Worm (Caenorhabditis elegans) whole organism, L4 larva: ENCODE data around the gene C17C3.3.

Experiments used
- Y5F2A.4 ChIP-seq: fragments of 200-800 bp; sonication (Bioruptor generic); optimal IDR thresholded peaks from 2 replicates; lab custom pipeline; 2018; ENCODE audit warnings: mild to moderate bottlenecking, missing genetic modification characterization, missing compliant biosample characterization
- Y75B8A.6 ChIP-seq: fragments of 200-800 bp; sonication (Bioruptor generic); IDR thresholded peaks from 2 replicates; pipeline ENCODE4 v1.3.6; 2022; ENCODE audit warnings: missing genetic modification reagents, missing genetic modification characterization, missing compliant biosample characterization
- aha-1 ChIP-seq: fragments of 150-350 bp; peaks from one replicate; lab custom pipeline; 2014; ENCODE audit warnings: missing biosample characterization, missing genetic modification characterization
- ama-1 ChIP-seq: fragments of 150-350 bp; optimal IDR thresholded peaks from 2 replicates; lab custom pipeline; 2014; ENCODE audit warnings: inconsistent platforms, mixed read lengths
- ceh-28 ChIP-seq: fragments of 150-350 bp; optimal IDR thresholded peaks from 2 replicates; lab custom pipeline; 2014; ENCODE audit warnings: missing biosample characterization, missing genetic modification reagents, missing genetic modification characterization
- ceh-44 ChIP-seq: fragments of 200-800 bp; sonication (Bioruptor generic); IDR thresholded peaks from 2 replicates; pipeline ENCODE4 v1.3.6; 2022; ENCODE audit warnings: missing genetic modification reagents, missing genetic modification characterization, missing compliant biosample characterization
- ces-1 ChIP-seq: fragments of 150-350 bp; sonication (generic microtip); optimal IDR thresholded peaks from 4 replicates; lab custom pipeline; 2014; ENCODE audit warnings: missing biosample characterization, missing genetic modification reagents, missing genetic modification characterization
- cey-2 ChIP-seq: sonication (generic microtip); optimal IDR thresholded peaks from 3 replicates; lab custom pipeline; 2017; ENCODE audit warnings: missing genetic modification characterization, mild to moderate bottlenecking, missing compliant biosample characterization, antibody characterized with exemption, borderline replicate concordance; ENCODE audit not compliant: insufficient read depth
- ctbp-1 ChIP-seq: fragments of 200-800 bp; sonication (Bioruptor generic); IDR thresholded peaks from 2 replicates; pipeline ENCODE4 v1.3.6; 2022; ENCODE audit warnings: missing genetic modification reagents, missing genetic modification characterization, missing compliant biosample characterization
- daf-16 ChIP-seq, 3 experiments: sonication (generic microtip); optimal IDR thresholded peaks; 2 replicates each; lab custom pipeline; 2016 to 2017; ENCODE audit warnings: missing genetic modification characterization in 3 of 3, missing genetic modification reagents in 3 of 3, mild to moderate bottlenecking in 2 of 3, missing compliant biosample characterization in 2 of 3, missing biosample characterization in 1 of 3, moderate library complexity in 1 of 3
- dmd-6 ChIP-seq: fragments of 200-800 bp; sonication (Bioruptor generic); IDR thresholded peaks from 2 replicates; pipeline ENCODE4 v1.3.6; 2022; ENCODE audit warnings: missing genetic modification reagents, missing genetic modification characterization, missing compliant biosample characterization
- dve-1 ChIP-seq: sonication (generic microtip); optimal IDR thresholded peaks from 2 replicates; lab custom pipeline; 2017; ENCODE audit warnings: antibody characterized with exemption, mild to moderate bottlenecking, missing genetic modification characterization, missing compliant biosample characterization; ENCODE audit not compliant: insufficient read depth
- egl-43 ChIP-seq: fragments of 200-800 bp; sonication (Bioruptor generic); IDR thresholded peaks from 2 replicates; pipeline ENCODE4 v1.3.6; 2022; ENCODE audit warnings: missing genetic modification reagents, missing genetic modification characterization, missing compliant biosample characterization
- fkh-10 ChIP-seq: fragments of 150-350 bp; optimal IDR thresholded peaks from 2 replicates; lab custom pipeline; 2014; ENCODE audit warnings: missing biosample characterization, missing genetic modification reagents, missing genetic modification characterization
- fos-1 ChIP-seq: fragments of 150-350 bp; optimal IDR thresholded peaks from 2 replicates; lab custom pipeline; 2014; ENCODE audit warnings: missing biosample characterization, missing genetic modification characterization
- hlh-11 ChIP-seq: fragments of 200-800 bp; sonication (Bioruptor generic); optimal IDR thresholded peaks from 2 replicates; lab custom pipeline; 2018; ENCODE audit warnings: mild to moderate bottlenecking, missing genetic modification characterization, missing compliant biosample characterization
- hlh-30 ChIP-seq: sonication (generic microtip); optimal IDR thresholded peaks from 2 replicates; lab custom pipeline; 2017; ENCODE audit warnings: antibody characterized with exemption, mild to moderate bottlenecking, missing genetic modification characterization, missing compliant biosample characterization; ENCODE audit not compliant: insufficient read depth
- lin-15B ChIP-seq: fragments of 150-350 bp; sonication (generic microtip); optimal IDR thresholded peaks from 3 replicates; lab custom pipeline; 2014; ENCODE audit warnings: missing biosample characterization, missing genetic modification characterization
- lin-39 ChIP-seq: fragments of 150-350 bp; optimal IDR thresholded peaks from 2 replicates; lab custom pipeline; 2014; ENCODE audit warnings: missing biosample characterization, missing genetic modification reagents, missing genetic modification characterization
- lsy-2 ChIP-seq, 2 experiments: fragments of 150-350 bp in 1 of 2; sonication (generic microtip) in 1 of 2; optimal IDR thresholded peaks; 2 replicates each; lab custom pipeline; 2014 to 2017; ENCODE audit warnings: missing biosample characterization in 2 of 2, missing genetic modification characterization in 2 of 2
- madf-5 ChIP-seq, 2 experiments: fragments of 200-800 bp; sonication (Bioruptor generic); IDR thresholded peaks; 2 replicates each; pipeline ENCODE4 v1.3.6; 2022; ENCODE audit warnings: missing compliant biosample characterization in 2 of 2, missing genetic modification characterization in 2 of 2
- mdl-1 ChIP-seq, 2 experiments: fragments of 150-350 bp in 1 of 2; sonication (generic microtip) in 1 of 2; optimal IDR thresholded peaks; 2 replicates each; lab custom pipeline; 2014 to 2017; ENCODE audit warnings: missing biosample characterization in 2 of 2, missing genetic modification characterization in 2 of 2
- mdt-29 ChIP-seq: fragments of 200-800 bp; sonication (Bioruptor generic); IDR thresholded peaks from 2 replicates; pipeline ENCODE4 v1.3.6; 2022; ENCODE audit warnings: missing genetic modification reagents, missing genetic modification characterization, missing compliant biosample characterization
- mep-1 ChIP-seq: fragments of 150-350 bp; sonication (generic microtip); optimal IDR thresholded peaks from 3 replicates; lab custom pipeline; 2014; ENCODE audit warnings: missing biosample characterization, missing genetic modification characterization
- mxl-3 ChIP-seq: fragments of 200-800 bp; sonication (Bioruptor generic); optimal IDR thresholded peaks from 2 replicates; lab custom pipeline; 2018; ENCODE audit warnings: mild to moderate bottlenecking, missing genetic modification characterization, missing compliant biosample characterization
- nhr-10 ChIP-seq: fragments of 150-350 bp; optimal IDR thresholded peaks from 2 replicates; lab custom pipeline; 2014; ENCODE audit warnings: missing biosample characterization, missing genetic modification characterization
- nhr-102 ChIP-seq: sonication (generic microtip); optimal IDR thresholded peaks from 2 replicates; lab custom pipeline; 2016; ENCODE audit warnings: mild to moderate bottlenecking, missing genetic modification characterization, moderate library complexity, missing compliant biosample characterization
- nhr-111 ChIP-seq: fragments of 200-800 bp; sonication (Bioruptor generic); optimal IDR thresholded peaks from 2 replicates; lab custom pipeline; 2018; ENCODE audit warnings: mild to moderate bottlenecking, missing genetic modification characterization, missing compliant biosample characterization
- nhr-237 ChIP-seq: sonication (generic microtip); optimal IDR thresholded peaks from 2 replicates; lab custom pipeline; 2017; ENCODE audit warnings: missing biosample characterization, missing genetic modification characterization
- nhr-28 ChIP-seq: fragments of 150-350 bp; optimal IDR thresholded peaks from 2 replicates; lab custom pipeline; 2014; ENCODE audit warnings: missing biosample characterization, missing genetic modification characterization
- nhr-48 ChIP-seq: sonication (generic microtip); optimal IDR thresholded peaks from 2 replicates; lab custom pipeline; 2016; ENCODE audit warnings: mild to moderate bottlenecking, missing genetic modification characterization, missing compliant biosample characterization
- nhr-6 ChIP-seq: fragments of 150-350 bp; optimal IDR thresholded peaks from 2 replicates; lab custom pipeline; 2014; ENCODE audit warnings: missing biosample characterization, missing genetic modification characterization
- nhr-76 ChIP-seq: fragments of 150-350 bp; optimal IDR thresholded peaks from 2 replicates; lab custom pipeline; 2014; ENCODE audit warnings: missing biosample characterization, missing genetic modification characterization
- nhr-77 ChIP-seq: fragments of 150-350 bp; optimal IDR thresholded peaks from 2 replicates; lab custom pipeline; 2014; ENCODE audit warnings: missing biosample characterization, missing genetic modification characterization
- php-3 ChIP-seq: fragments of 200-800 bp; sonication (Bioruptor generic); IDR thresholded peaks from 2 replicates; pipeline ENCODE4 v1.3.6; 2022; ENCODE audit warnings: missing genetic modification reagents, missing genetic modification characterization, missing compliant biosample characterization
- pqm-1 ChIP-seq: sonication (generic microtip); optimal IDR thresholded peaks from 2 replicates; lab custom pipeline; 2017; ENCODE audit warnings: missing biosample characterization, missing genetic modification characterization
- snpc-1.2 ChIP-seq: fragments of 200-800 bp; sonication (Bioruptor generic); IDR thresholded peaks from 2 replicates; pipeline ENCODE4 v1.3.6; 2022; ENCODE audit warnings: missing genetic modification reagents, missing genetic modification characterization, missing compliant biosample characterization
- tra-1 ChIP-seq: fragments of 200-800 bp; sonication (Bioruptor generic); IDR thresholded peaks from 2 replicates; pipeline ENCODE4 v1.3.6; 2022; ENCODE audit warnings: missing genetic modification reagents, missing genetic modification characterization, missing compliant biosample characterization
- unc-62 ChIP-seq, 3 experiments: fragments of 150-350 bp in 1 of 3; sonication (generic microtip); optimal IDR thresholded peaks in 2 of 3; peaks in 1 of 3; 1 replicate in 1 of 3; 2 replicates in 2 of 3; lab custom pipeline; 2014 to 2017; ENCODE audit warnings: missing biosample characterization in 3 of 3, missing genetic modification characterization in 3 of 3, missing genetic modification reagents in 3 of 3, missing genotype in 1 of 3
- zag-1 ChIP-seq: fragments of 150-350 bp; optimal IDR thresholded peaks from 2 replicates; lab custom pipeline; 2014; ENCODE audit warnings: missing biosample characterization, missing genetic modification characterization
- ztf-11 ChIP-seq: fragments of 150-350 bp; optimal IDR thresholded peaks from 2 replicates; lab custom pipeline; 2014; ENCODE audit warnings: missing biosample characterization, missing genetic modification characterization

C17C3.3 gene

DNA sequence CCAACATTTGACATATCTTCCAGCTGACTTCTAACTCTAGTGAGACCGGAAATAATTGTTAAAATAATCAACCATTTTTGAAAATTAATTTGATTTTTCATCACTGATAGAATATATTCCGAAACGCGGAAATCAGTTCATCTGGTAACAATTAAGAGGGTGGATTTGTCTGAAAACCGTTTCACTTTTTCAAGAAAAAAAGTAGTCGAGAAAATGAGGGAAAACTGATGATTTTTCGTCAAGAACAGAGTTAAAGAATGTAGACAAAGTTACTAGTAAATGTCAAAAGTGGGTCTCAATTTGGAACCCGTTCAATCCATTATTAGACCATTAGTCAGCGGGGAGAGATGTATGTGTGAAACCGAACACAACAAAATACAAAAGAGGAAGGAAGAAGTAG, 41.7 kb downstream of the C17C3.3 start, which contains the start of gene C17G10.6 (continued):
- TF ChIP-seq mdt-29 (GFP tag; lab: Robert Waterston, UW), result no peak

DNA sequence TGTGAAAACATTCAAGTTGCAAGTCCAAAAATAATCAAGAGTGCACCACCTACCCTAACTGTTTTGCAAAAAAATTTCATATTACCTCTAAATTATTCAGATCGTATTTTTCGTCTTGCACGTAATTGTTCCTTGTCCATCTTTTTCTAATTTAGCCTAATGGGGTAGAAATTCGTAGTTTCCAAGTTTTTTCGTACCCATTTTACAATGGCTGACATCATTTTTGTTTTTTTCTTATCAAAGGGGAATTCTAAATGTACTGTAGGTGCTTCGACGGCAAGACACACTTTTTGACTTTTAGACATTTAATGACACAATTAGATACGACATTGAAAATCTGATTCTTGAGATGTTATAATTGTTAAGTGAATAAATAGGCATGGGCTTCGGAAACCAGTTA, 42.9 kb downstream of the C17C3.3 start:
- no peak for TF ChIP-seq Y75B8A.6 (GFP tag; lab: Robert Waterston, UW)
- TF ChIP-seq nhr-111, result no peak
- no peak for TF ChIP-seq fos-1 (tag; lab: Kevin White, UChicago)
- no peak for TF ChIP-seq egl-43 (GFP tag; lab: Robert Waterston, UW)
- no peak for TF ChIP-seq lin-39 (tag; lab: Kevin White, UChicago)
- TF ChIP-seq ztf-11, result no peak
- no peak for TF ChIP-seq ctbp-1 (GFP tag; lab: Robert Waterston, UW)
- no peak for TF ChIP-seq mxl-3 (GFP tag; lab: Kevin White, UChicago)
- TF ChIP-seq hlh-30 (tag; lab: Kevin White, UChicago), result no peak
- TF ChIP-seq madf-5 (GFP tag; IDR thresholded peaks at IDR 0.05; lab: Robert Waterston, UW), result no peak
- TF ChIP-seq ceh-44 (GFP tag; lab: Robert Waterston, UW), result no peak
- TF ChIP-seq snpc-1.2 (GFP tag; lab: Robert Waterston, UW), result no peak
- no peak for TF ChIP-seq Y5F2A.4 (GFP tag; lab: Kevin White, UChicago)

ce11 chrII:5605538-5605945, 44.0 kb downstream of the C17C3.3 start:
- TF ChIP-seq ama-1 (no peak), nhr-77 (tag; lab: Kevin White, UChicago) (peak; percentile 66), hlh-11 (tag; lab: Kevin White, UChicago) (peak; percentile 90), mxl-3 (GFP tag; lab: Kevin White, UChicago) (peak; percentile 58), dve-1 (tag; lab: Kevin White, UChicago) (peak; percentile 68), lsy-2 (tag; optimal IDR thresholded peaks at IDR 0.05; lab: Kevin White, UChicago) (peak; percentile 23 to 45), dmd-6 (GFP tag; lab: Robert Waterston, UW) (peak; percentile 63), aha-1 (tag; lab: Kevin White, UChicago) (peak; percentile 98), cey-2 (peak; percentile 41), lin-15B (tag; lab: Kevin White, UChicago) (no peak), mep-1 (tag; lab: Kevin White, UChicago) (peak; percentile 72), nhr-28 (peak; percentile 93), nhr-76 (tag; lab: Kevin White, UChicago) (peak; percentile 51), php-3 (GFP tag; lab: Robert Waterston, UW) (peak; percentile 41; the same call in 1 of the 2 replicates), nhr-6 (tag; lab: Kevin White, UChicago) (peak; percentile 47), tra-1 (GFP tag; lab: Robert Waterston, UW) (0 out of 2 replicates have a peak, but pooled peaks have one; percentile 5), nhr-237 (tag; lab: Kevin White, UChicago) (peak; percentile 21), nhr-48 (tag; lab: Kevin White, UChicago) (peak; percentile 91), ces-1 (no peak), nhr-10 (tag; lab: Kevin White, UChicago) (peak; percentile 86), fkh-10 (GFP tag; lab: Kevin White, UChicago) (no peak), ceh-44 (GFP tag; lab: Robert Waterston, UW) (no peak), pqm-1 (peak; percentile 62), zag-1 (tag; lab: Kevin White, UChicago) (no peak), daf-16 (GFP tag; optimal IDR thresholded peaks at IDR 0.05; lab: Kevin White, UChicago) (no peak), daf-16 (tag; optimal IDR thresholded peaks at IDR 0.05; lab: Kevin White, UChicago) (peak; percentile 60), unc-62 (GFP tag; optimal IDR thresholded peaks at IDR 0.05 in 1 of 2; lab: Kevin White, UChicago) (peak in 1 of 2 experiments; percentile 98), unc-62 (tag; optimal IDR thresholded peaks at IDR 0.05; lab: Kevin White, UChicago) (no peak), ceh-28 (tag; lab: Kevin White, UChicago) (peak; percentile 21), mdl-1 (tag; optimal IDR thresholded peaks at IDR 0.05; lab: Kevin White, UChicago) (peak; percentile 27 to 84), nhr-102 (tag; lab: Kevin White, UChicago) (no peak)
